Fruit fly (Drosophila melanogaster): ENCODE measurements around the gene Gr77a.

DNA sequence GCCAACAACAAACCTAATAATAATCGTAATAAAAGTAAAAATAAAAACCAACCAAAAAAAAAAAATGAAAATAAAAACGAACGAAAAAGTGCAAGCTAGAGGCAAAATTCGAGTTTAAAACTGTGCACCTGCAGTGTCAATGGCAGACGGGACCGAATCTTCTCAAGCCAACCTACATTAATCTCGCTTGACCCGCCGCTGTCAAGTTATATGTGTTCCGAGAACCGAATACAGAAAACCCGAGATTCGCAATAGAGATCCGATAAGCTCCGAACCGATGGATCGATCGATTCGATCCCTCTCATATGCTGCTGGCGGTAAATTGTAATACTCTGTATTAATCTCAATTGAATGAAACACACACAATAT, 33.4 kb upstream of the Gr77a start:
- TF ChIP-seq Sin3A (optimal IDR thresholded peaks at IDR 0.05) (no peak), psq (optimal IDR thresholded peaks at IDR 0.05) (no peak), h (optimal IDR thresholded peaks at IDR 0.05) (no peak), ttk (optimal IDR thresholded peaks at IDR 0.05) (no peak), Myc (optimal IDR thresholded peaks at IDR 0.05) (no peak)
